Worm (Caenorhabditis elegans) whole organism, L4 larva: Measurements from ENCODE around the gene puf-8.

Experiments used
- ceh-62 ChIP-seq: sonication (generic microtip); optimal IDR thresholded peaks from 2 replicates; lab custom pipeline; 2017; ENCODE audit warnings: missing biosample characterization, missing genetic modification characterization
- ceh-82 ChIP-seq: sonication (generic microtip); optimal IDR thresholded peaks from 2 replicates; lab custom pipeline; 2017; ENCODE audit warnings: missing biosample characterization, missing genetic modification characterization
- ctbp-1 ChIP-seq: fragments of 200-800 bp; sonication (Bioruptor generic); IDR thresholded peaks from 2 replicates; pipeline ENCODE4 v1.3.6; 2022; ENCODE audit warnings: missing genetic modification reagents, missing genetic modification characterization, missing compliant biosample characterization
- fos-1 ChIP-seq: fragments of 150-350 bp; optimal IDR thresholded peaks from 2 replicates; lab custom pipeline; 2014; ENCODE audit warnings: missing biosample characterization, missing genetic modification characterization
- hmg-1.1 ChIP-seq: fragments of 200-800 bp; sonication (Bioruptor generic); IDR thresholded peaks from 2 replicates; pipeline ENCODE4 v1.3.6; 2022; ENCODE audit warnings: missing genetic modification reagents, missing genetic modification characterization, missing compliant biosample characterization
- lin-39 ChIP-seq: fragments of 150-350 bp; optimal IDR thresholded peaks from 2 replicates; lab custom pipeline; 2014; ENCODE audit warnings: missing biosample characterization, missing genetic modification reagents, missing genetic modification characterization
- lsy-2 ChIP-seq, 2 experiments: fragments of 150-350 bp in 1 of 2; sonication (generic microtip) in 1 of 2; optimal IDR thresholded peaks; 2 replicates each; lab custom pipeline; 2014 to 2017; ENCODE audit warnings: missing biosample characterization in 2 of 2, missing genetic modification characterization in 2 of 2
- skn-1 ChIP-seq: fragments of 150-350 bp; optimal IDR thresholded peaks from 2 replicates; lab custom pipeline; 2014; ENCODE audit warnings: missing biosample characterization, missing genetic modification characterization
- snpc-4 ChIP-seq: fragments of 150-350 bp; optimal IDR thresholded peaks from 2 replicates; lab custom pipeline; 2014; ENCODE audit warnings: missing biosample characterization, missing genetic modification characterization

- TF ChIP-seq lin-39 (tag; lab: Kevin White, UChicago) = no peak
- TF ChIP-seq ceh-82 = no peak
- TF ChIP-seq hmg-1.1 (GFP tag; lab: Robert Waterston, UW) = no peak
- no peak for TF ChIP-seq skn-1 (tag; lab: Kevin White, UChicago)
- no peak for TF ChIP-seq ctbp-1 (GFP tag; lab: Robert Waterston, UW)
- no peak for TF ChIP-seq ceh-62
- no peak for TF ChIP-seq fos-1
- no peak for TF ChIP-seq lsy-2 (tag; optimal IDR thresholded peaks at IDR 0.05; lab: Kevin White, UChicago)
- TF ChIP-seq snpc-4 = no peak
Measured at ce11 chrII:7340703-7341102, 42.7 kb upstream of the puf-8 start.
